Worm (Caenorhabditis elegans): ENCODE results near the gene mbk-1.

mbk-1 gene

DNA sequence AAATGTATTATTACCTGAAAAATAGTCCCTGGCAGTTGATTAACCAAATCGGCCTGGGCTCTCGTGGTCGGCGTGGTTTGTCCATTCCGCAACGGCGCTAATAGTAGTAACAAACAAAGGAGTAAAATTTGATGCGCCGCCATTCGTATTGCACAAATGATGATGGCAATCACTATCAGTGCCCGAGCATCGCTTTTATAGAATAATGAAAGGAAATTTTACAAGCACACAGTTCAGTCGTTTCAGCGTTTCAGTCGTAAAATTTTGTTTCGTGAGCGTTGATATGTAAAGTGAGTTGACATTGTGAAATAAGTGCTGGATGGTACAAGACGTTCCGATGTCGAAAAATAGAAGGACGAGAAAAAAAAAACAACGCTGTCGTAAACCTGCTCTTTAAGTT is 52.7 kb downstream of the mbk-1 start, which contains the start of gene Y16B4A.2:
Gene Y16B4A.2, minus strand, starts transcription at position 170 of the 400 bp plus-strand sequence.
- no peak for TF ChIP-seq W03F9.2 (tag; optimal IDR thresholded peaks at IDR 0.05)
- no peak for TF ChIP-seq dao-5 (tag; optimal IDR thresholded peaks at IDR 0.05)
- TF ChIP-seq him-1 (tag; optimal IDR thresholded peaks at IDR 0.05), result no peak

DNA sequence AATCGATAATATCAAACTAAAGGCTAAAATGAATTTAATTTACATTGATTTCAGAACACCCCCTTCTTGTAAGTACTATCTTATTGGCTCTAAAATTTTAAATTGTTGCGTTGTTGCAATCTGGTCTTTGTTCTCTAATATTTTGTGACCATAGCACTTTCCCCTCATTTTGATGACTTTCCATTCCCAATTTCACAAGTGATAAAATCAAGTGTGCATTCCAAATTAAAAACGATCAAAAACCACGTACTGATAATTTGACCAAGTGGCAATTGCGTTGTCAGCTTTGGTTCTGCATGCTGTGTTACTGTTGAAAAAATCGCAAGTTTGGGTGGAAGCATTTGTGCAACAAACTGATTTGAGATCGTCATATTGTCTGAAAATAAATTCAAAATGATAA is 54.0 kb downstream of the mbk-1 start:
- no peak for TF ChIP-seq him-1 (tag; optimal IDR thresholded peaks at IDR 0.05)
- no peak for TF ChIP-seq dao-5 (tag; optimal IDR thresholded peaks at IDR 0.05)
- no peak for TF ChIP-seq W03F9.2 (tag; optimal IDR thresholded peaks at IDR 0.05)
